Fruit fly (Drosophila melanogaster): ENCODE results near the gene Ir10a.

Ir10a gene

DNA sequence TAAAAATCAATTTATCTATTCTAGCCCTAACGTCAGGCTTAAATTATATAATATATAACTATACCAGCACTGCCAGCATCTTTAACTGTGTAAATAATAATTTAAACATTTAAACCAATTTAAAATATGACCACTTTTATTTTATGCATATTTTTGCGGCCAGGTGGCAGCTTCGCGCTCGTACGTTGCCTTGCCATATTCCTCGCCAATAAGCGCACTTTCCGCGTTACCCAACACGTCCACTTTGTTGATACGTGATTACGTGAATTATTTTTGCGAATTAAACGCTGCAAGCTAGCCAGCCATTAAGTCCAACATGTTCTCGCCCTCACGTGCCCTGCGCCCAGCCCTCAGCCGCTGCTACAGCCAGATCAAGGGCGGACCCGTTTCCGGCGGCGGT is 38.8 kb upstream of the Ir10a start, which contains the start of gene NdufV3 (continued):
- TF ChIP-seq chif (GFP tag; optimal IDR thresholded peaks at IDR 0.05) (no peak), CG12942 (GFP tag; optimal IDR thresholded peaks at IDR 0.05) (no peak), CG6813 (GFP tag; optimal IDR thresholded peaks at IDR 0.05) (no peak), cg (GFP tag; optimal IDR thresholded peaks at IDR 0.05) (no peak), sug (tag; optimal IDR thresholded peaks at IDR 0.05) (peak; percentile 18), abd-A (tag; optimal IDR thresholded peaks at IDR 0.05) (no peak), ham (GFP tag; IDR thresholded peaks at IDR 0.05) (no peak), CG6689 (GFP tag; IDR thresholded peaks at IDR 0.05) (0 out of 2 replicates have a peak, but pooled peaks have one; percentile 21), CG1832 (GFP tag; optimal IDR thresholded peaks at IDR 0.05) (no peak), grn (GFP tag; optimal IDR thresholded peaks at IDR 0.05) (no peak), crp (GFP tag; optimal IDR thresholded peaks at IDR 0.05) (no peak), Atf-2 (GFP tag; optimal IDR thresholded peaks at IDR 0.05) (no peak), lmd (GFP tag; IDR thresholded peaks at IDR 0.05) (no peak; the same call in 1 of the 2 replicates), dpn (GFP tag; optimal IDR thresholded peaks at IDR 0.05) (peak; percentile 4 to 34), CG30403 (GFP tag; optimal IDR thresholded peaks at IDR 0.05) (peak; percentile 12), Nf-YC (tag; optimal IDR thresholded peaks at IDR 0.05) (no peak), Ssrp (tag; optimal IDR thresholded peaks at IDR 0.05) (no peak), CG6683 (GFP tag; optimal IDR thresholded peaks at IDR 0.05) (no peak), CG3163 (GFP tag; optimal IDR thresholded peaks at IDR 0.05) (no peak), CG2889 (GFP tag; IDR thresholded peaks at IDR 0.05) (no peak), ems (GFP tag; optimal IDR thresholded peaks at IDR 0.05) (no peak), CG4730 (GFP tag; IDR thresholded peaks at IDR 0.05) (no peak), sim (GFP tag; IDR thresholded peaks at IDR 0.05) (no peak), CG18599 (GFP tag; optimal IDR thresholded peaks at IDR 0.05) (no peak), wek (GFP tag; optimal IDR thresholded peaks at IDR 0.05) (no peak), CG30020 (tag; optimal IDR thresholded peaks at IDR 0.05) (no peak), Spps (tag; optimal IDR thresholded peaks at IDR 0.05) (no peak), E2f1 (GFP tag; IDR thresholded peaks at IDR 0.05) (no peak), gro (GFP tag; optimal IDR thresholded peaks at IDR 0.05) (no peak), otp (GFP tag; IDR thresholded peaks at IDR 0.05) (no peak), CG12236 (GFP tag; optimal IDR thresholded peaks at IDR 0.05) (no peak), grau (tag; optimal IDR thresholded peaks at IDR 0.05) (peak; percentile 28), CG12391 (tag; optimal IDR thresholded peaks at IDR 0.05) (peak; percentile 9), nmo (GFP tag; optimal IDR thresholded peaks at IDR 0.05) (peak; percentile 11), Rx (GFP tag; IDR thresholded peaks at IDR 0.05) (no peak), danr (GFP tag; IDR thresholded peaks at IDR 0.05) (no peak), sisA (GFP tag; IDR thresholded peaks at IDR 0.05) (no peak), BEAF-32 (GFP tag; optimal IDR thresholded peaks at IDR 0.05) (peak; percentile 27), CG9876 (GFP tag; optimal IDR thresholded peaks at IDR 0.05) (no peak), CG9437 (GFP tag; optimal IDR thresholded peaks at IDR 0.05) (peak; percentile 4), CG10366 (GFP tag; IDR thresholded peaks at IDR 0.05) (no peak), CG7963 (GFP tag; IDR thresholded peaks at IDR 0.05; ENCODE audit: partially characterized antibody) (no peak), sima (GFP tag; optimal IDR thresholded peaks at IDR 0.05) (no peak), mld (GFP tag; IDR thresholded peaks at IDR 0.05; ENCODE audit: partially characterized antibody) (no peak), maf-S (GFP tag; optimal IDR thresholded peaks at IDR 0.05) (no peak), Hand (GFP tag; optimal IDR thresholded peaks at IDR 0.05) (no peak), CG16813 (GFP tag; IDR thresholded peaks at IDR 0.05; ENCODE audit: partially characterized antibody) (no peak), CG4820 (GFP tag; optimal IDR thresholded peaks at IDR 0.05) (no peak), CG13894 (tag; optimal IDR thresholded peaks at IDR 0.05) (no peak), Dp (GFP tag; optimal IDR thresholded peaks at IDR 0.05) (peak; percentile 31), NK7.1 (GFP tag; optimal IDR thresholded peaks at IDR 0.05) (no peak)
